Fruit fly (Drosophila melanogaster) whole organism, larva: ENCODE data around the gene CG34296.
A peak's percentile ranks its signal among the peaks of the same experiment; 100 is the strongest.

Experiments
- noc ChIP-seq: fragments of 200-800 bp; sonication (Bioruptor generic); optimal IDR thresholded peaks from 3 replicates; lab custom pipeline; 2019; ENCODE audit warnings: missing biosample characterization, mild to moderate bottlenecking, missing genetic modification characterization, moderate library complexity

CG34296 gene

dm6 chr3R:29764249-29765042, 42.1 kb downstream of the CG34296 start:
- no peak for TF ChIP-seq noc

- no peak for TF ChIP-seq noc
These were observed 43.1 kb downstream of the CG34296 start, which contains the start of gene kay for dm6 chr3R:29765267-29766095. Gene kay (plus strand): TSS chr3R:29765995.

dm6 chr3R:29767236-29767635, 44.9 kb downstream of the CG34296 start:
- TF ChIP-seq noc = no peak

- TF ChIP-seq noc = no peak
These were observed 48.6 kb downstream of the CG34296 start for dm6 chr3R:29770930-29771329.

- TF ChIP-seq noc = no peak
These were observed 49.3 kb downstream of the CG34296 start for dm6 chr3R:29771645-29772089.

dm6 chr3R:29772090-29772794, 49.9 kb downstream of the CG34296 start:
- TF ChIP-seq noc = peak; percentile 34
